1 worm cellular context compared by ENCODE assay signal in genomic region chrII:11602387-11602960, ce11.
TF ChIP-seq lines count a peak whose summit lies in the region.

No protein-coding gene starts in this region.

TF ChIP-seq in whole organism, L2 larva, 48 proteins besides CTCF, POLR2A, EP300 and RAD21 (continued from another document):
- TF ChIP-seq fos-1 (tag; optimal IDR thresholded peaks at IDR 0.05; lab: Kevin White, UChicago) (no peak), C34F6.9 (tag; optimal IDR thresholded peaks at IDR 0.05; lab: Kevin White, UChicago) (peak; percentile 23), elt-3 (tag; optimal IDR thresholded peaks at IDR 0.05; lab: Kevin White, UChicago) (no peak), skn-1 (tag; optimal IDR thresholded peaks at IDR 0.05; lab: Kevin White, UChicago) (no peak), unc-39 (tag; optimal IDR thresholded peaks at IDR 0.05; lab: Kevin White, UChicago) (no peak), nhr-10 (tag; optimal IDR thresholded peaks at IDR 0.05; lab: Kevin White, UChicago) (no peak), crh-2 (tag; optimal IDR thresholded peaks at IDR 0.05; lab: Kevin White, UChicago) (no peak), nhr-237 (tag; optimal IDR thresholded peaks at IDR 0.05; lab: Kevin White, UChicago) (no peak)
